Worm (Caenorhabditis elegans) whole organism, mixed stage, embryonic: Measurements from ENCODE around the gene ZK930.7.

Source experiments
- bed-3 ChIP-seq: fragments of 200-800 bp; sonication (Bioruptor generic); optimal IDR thresholded peaks from 3 replicates; lab custom pipeline; 2018; ENCODE audit warnings: mild to moderate bottlenecking, missing genetic modification characterization, moderate library complexity, missing compliant biosample characterization
- blmp-1 ChIP-seq: fragments of 150-350 bp; optimal IDR thresholded peaks from 2 replicates; lab custom pipeline; 2014; ENCODE audit warnings: missing biosample characterization, missing genetic modification characterization
- ceh-39 ChIP-seq: fragments of 150-350 bp; optimal IDR thresholded peaks from 2 replicates; lab custom pipeline; 2014; ENCODE audit warnings: missing biosample characterization, missing genetic modification characterization
- ceh-43 ChIP-seq: fragments of 200-800 bp; sonication (Bioruptor generic); optimal IDR thresholded peaks from 2 replicates; lab custom pipeline; 2018; ENCODE audit warnings: mild to moderate bottlenecking, missing genetic modification characterization, moderate library complexity, missing compliant biosample characterization
- ceh-83 ChIP-seq: fragments of 200-800 bp; sonication (Bioruptor generic); optimal IDR thresholded peaks from 2 replicates; lab custom pipeline; 2018; ENCODE audit warnings: mild to moderate bottlenecking, missing genetic modification characterization, missing compliant biosample characterization
- ces-1 ChIP-seq: fragments of 150-350 bp; optimal IDR thresholded peaks from 2 replicates; lab custom pipeline; 2014; ENCODE audit warnings: missing biosample characterization, missing genetic modification reagents, missing genetic modification characterization
- cnd-1 ChIP-seq: fragments of 200-800 bp; sonication (Bioruptor generic); optimal IDR thresholded peaks from 2 replicates; lab custom pipeline; 2018; ENCODE audit warnings: mild to moderate bottlenecking, missing genetic modification characterization, missing compliant biosample characterization
- drap-1 ChIP-seq: fragments of 200-800 bp; sonication (Bioruptor generic); optimal IDR thresholded peaks from 3 replicates; lab custom pipeline; 2018; ENCODE audit warnings: mild to moderate bottlenecking, missing genetic modification characterization, missing compliant biosample characterization
- elt-1 ChIP-seq: sonication (generic microtip); optimal IDR thresholded peaks from 2 replicates; lab custom pipeline; 2017; ENCODE audit warnings: missing genetic modification characterization, mild to moderate bottlenecking, missing compliant biosample characterization, antibody characterized with exemption, moderate library complexity, borderline replicate concordance; ENCODE audit not compliant: insufficient read depth
- elt-3 ChIP-seq: fragments of 150-350 bp; optimal IDR thresholded peaks from 2 replicates; lab custom pipeline; 2014; ENCODE audit warnings: missing biosample characterization, missing genetic modification characterization
- flh-1 ChIP-seq: fragments of 200-800 bp; sonication (Bioruptor generic); optimal IDR thresholded peaks from 2 replicates; lab custom pipeline; 2018; ENCODE audit warnings: mild to moderate bottlenecking, missing genetic modification characterization, moderate library complexity, missing compliant biosample characterization
- ham-2 ChIP-seq: fragments of 200-800 bp; sonication (Bioruptor generic); optimal IDR thresholded peaks from 2 replicates; lab custom pipeline; 2018; ENCODE audit warnings: mild to moderate bottlenecking, missing genetic modification characterization, missing compliant biosample characterization
- hlh-1 ChIP-seq: fragments of 150-350 bp; optimal IDR thresholded peaks from 2 replicates; lab custom pipeline; 2014; ENCODE audit warnings: missing biosample characterization, missing genetic modification reagents, missing genetic modification characterization
- lin-13 ChIP-seq: fragments of 150-350 bp; optimal IDR thresholded peaks from 2 replicates; lab custom pipeline; 2014; ENCODE audit warnings: missing biosample characterization, missing genetic modification characterization
- lin-32 ChIP-seq: fragments of 200-800 bp; sonication (Bioruptor generic); optimal IDR thresholded peaks from 2 replicates; lab custom pipeline; 2018; ENCODE audit warnings: mild to moderate bottlenecking, missing genetic modification characterization, missing compliant biosample characterization
- lsy-2 ChIP-seq: fragments of 150-350 bp; optimal IDR thresholded peaks from 2 replicates; lab custom pipeline; 2014; ENCODE audit warnings: missing biosample characterization, missing genetic modification characterization
- mab-5 ChIP-seq: fragments of 150-350 bp; optimal IDR thresholded peaks from 2 replicates; lab custom pipeline; 2014; ENCODE audit warnings: missing biosample characterization, missing genetic modification characterization
- mep-1 ChIP-seq: fragments of 150-350 bp; optimal IDR thresholded peaks from 2 replicates; lab custom pipeline; 2017; ENCODE audit warnings: missing biosample characterization, missing genetic modification reagents, missing genetic modification characterization, inconsistent platforms
- mls-2 ChIP-seq: sonication (generic microtip); optimal IDR thresholded peaks from 2 replicates; lab custom pipeline; 2016; ENCODE audit warnings: mild to moderate bottlenecking, missing genetic modification characterization, moderate library complexity, missing compliant biosample characterization
- nhr-12 ChIP-seq: fragments of 150-350 bp; optimal IDR thresholded peaks from 2 replicates; lab custom pipeline; 2014; ENCODE audit warnings: missing biosample characterization, missing genetic modification characterization
- nhr-2 ChIP-seq: fragments of 150-350 bp; optimal IDR thresholded peaks from 2 replicates; lab custom pipeline; 2014; ENCODE audit warnings: missing biosample characterization, missing genetic modification characterization
- nhr-237 ChIP-seq: fragments of 150-350 bp; optimal IDR thresholded peaks from 2 replicates; lab custom pipeline; 2014; ENCODE audit warnings: missing biosample characterization, missing genetic modification characterization
- nhr-28 ChIP-seq: fragments of 150-350 bp; optimal IDR thresholded peaks from 2 replicates; lab custom pipeline; 2014; ENCODE audit warnings: missing biosample characterization, missing genetic modification characterization
- nhr-76 ChIP-seq: sonication (generic microtip); optimal IDR thresholded peaks from 2 replicates; lab custom pipeline; 2017; ENCODE audit warnings: missing biosample characterization, missing genetic modification characterization
- pha-4 ChIP-seq: fragments of 150-350 bp; optimal IDR thresholded peaks from 2 replicates; lab custom pipeline; 2018; ENCODE audit warnings: missing biosample characterization, missing genetic modification reagents, missing genetic modification characterization
- sem-2 ChIP-seq: fragments of 200-800 bp; sonication (Bioruptor generic); optimal IDR thresholded peaks from 2 replicates; lab custom pipeline; 2018; ENCODE audit warnings: mild to moderate bottlenecking, missing genetic modification characterization, missing compliant biosample characterization
- snpc-4 ChIP-seq: fragments of 150-350 bp; optimal IDR thresholded peaks from 2 replicates; lab custom pipeline; 2014; ENCODE audit warnings: missing biosample characterization, missing genetic modification characterization
- sptf-1 ChIP-seq: sonication (generic microtip); optimal IDR thresholded peaks from 2 replicates; lab custom pipeline; 2017; ENCODE audit warnings: mild to moderate bottlenecking, missing genetic modification characterization, moderate library complexity, missing compliant biosample characterization
- tbx-8 ChIP-seq: fragments of 200-800 bp; sonication (Bioruptor generic); optimal IDR thresholded peaks from 2 replicates; lab custom pipeline; 2018; ENCODE audit warnings: mild to moderate bottlenecking, missing genetic modification characterization, moderate library complexity, missing compliant biosample characterization
- unc-120 ChIP-seq: sonication (generic microtip); optimal IDR thresholded peaks from 2 replicates; lab custom pipeline; 2017; ENCODE audit warnings: missing genetic modification characterization, missing compliant biosample characterization; ENCODE audit not compliant: poor library complexity, severe bottlenecking
- unc-39 ChIP-seq: fragments of 150-350 bp; optimal IDR thresholded peaks from 2 replicates; lab custom pipeline; 2014; ENCODE audit warnings: missing biosample characterization, missing genetic modification characterization
- unc-62 ChIP-seq: fragments of 150-350 bp; optimal IDR thresholded peaks from 2 replicates; lab custom pipeline; 2014; ENCODE audit warnings: missing biosample characterization, missing genetic modification reagents, missing genetic modification characterization
- zip-8 ChIP-seq: fragments of 150-350 bp; optimal IDR thresholded peaks from 2 replicates; lab custom pipeline; 2014; ENCODE audit warnings: missing biosample characterization, missing genetic modification characterization
- ztf-11 ChIP-seq: fragments of 150-350 bp; optimal IDR thresholded peaks from 2 replicates; lab custom pipeline; 2014; ENCODE audit warnings: missing biosample characterization, missing genetic modification characterization

ZK930.7 gene

ce11 chrII:11915770-11916554, 1.6 kb downstream of the ZK930.7 start, which contains the start of the genes vps-15 and hmg-12:
vps-15 (minus strand) TSS chrII:11915852.
hmg-12 (plus strand) TSS chrII:11916513.
- TF ChIP-seq blmp-1 (tag; lab: Kevin White, UChicago) (no peak), lsy-2 (tag; lab: Kevin White, UChicago) (peak; percentile 87), ceh-39 (tag; lab: Kevin White, UChicago) (no peak), zip-8 (tag; lab: Kevin White, UChicago) (no peak), lin-32 (GFP tag; lab: Kevin White, UChicago) (no peak)

- no peak for TF ChIP-seq mep-1 (tag; lab: Kevin White, UChicago)
- no peak for TF ChIP-seq drap-1 (GFP tag; lab: Kevin White, UChicago)
- TF ChIP-seq hlh-1: no peak
- TF ChIP-seq lin-32 (GFP tag; lab: Kevin White, UChicago): no peak
- TF ChIP-seq unc-62: no peak
- no peak for TF ChIP-seq sptf-1 (tag; lab: Kevin White, UChicago)
- no peak for TF ChIP-seq pha-4 (tag; lab: Kevin White, UChicago)
- no peak for TF ChIP-seq lin-13 (tag; lab: Kevin White, UChicago)
- TF ChIP-seq mls-2 (tag; lab: Kevin White, UChicago): no peak
- TF ChIP-seq unc-120 (tag; lab: Kevin White, UChicago): no peak
- TF ChIP-seq nhr-237 (tag; lab: Kevin White, UChicago): no peak
- no peak for TF ChIP-seq tbx-8 (GFP tag; lab: Kevin White, UChicago)
- TF ChIP-seq cnd-1: no peak
- no peak for TF ChIP-seq zip-8 (tag; lab: Kevin White, UChicago)
- no peak for TF ChIP-seq ham-2 (GFP tag; lab: Kevin White, UChicago)
- TF ChIP-seq snpc-4 (tag; lab: Kevin White, UChicago): no peak
Observed at ce11 chrII:11916555-11916941, 2.1 kb downstream of the ZK930.7 start.

- TF ChIP-seq zip-8 (tag; lab: Kevin White, UChicago) (no peak), pha-4 (tag; lab: Kevin White, UChicago) (no peak), mls-2 (tag; lab: Kevin White, UChicago) (no peak), unc-62 (no peak), ceh-39 (tag; lab: Kevin White, UChicago) (no peak), ham-2 (GFP tag; lab: Kevin White, UChicago) (no peak), elt-1 (tag; lab: Kevin White, UChicago) (no peak), lin-13 (tag; lab: Kevin White, UChicago) (no peak), hlh-1 (no peak), nhr-76 (tag; lab: Kevin White, UChicago) (no peak), ces-1 (GFP tag; lab: Kevin White, UChicago) (no peak), unc-39 (tag; lab: Kevin White, UChicago) (no peak), ceh-83 (GFP tag; lab: Kevin White, UChicago) (no peak), ztf-11 (tag; lab: Kevin White, UChicago) (no peak), mab-5 (tag; lab: Kevin White, UChicago) (no peak), bed-3 (no peak)
Observed at ce11 chrII:11916945-11917344, 2.5 kb downstream of the ZK930.7 start.

DNA sequence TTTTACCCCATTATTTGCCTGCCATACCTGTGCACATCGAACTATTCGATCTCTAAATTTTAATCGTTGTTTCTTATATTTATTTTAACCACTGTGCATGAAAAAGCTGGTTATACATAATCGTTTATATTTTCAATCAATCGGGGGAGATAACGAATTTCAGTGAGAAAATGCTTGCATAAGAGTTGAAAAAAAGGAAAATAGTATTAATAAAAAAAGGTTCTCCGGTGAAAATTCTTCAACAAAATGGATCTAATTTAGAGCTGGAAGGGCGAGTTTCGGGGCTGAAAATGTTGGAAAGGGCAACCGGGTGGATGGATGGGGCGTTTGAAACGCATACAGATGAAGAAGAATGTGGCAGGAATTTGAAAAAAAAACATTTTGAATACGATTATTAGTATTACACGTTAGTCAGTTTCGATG, 3.1 kb downstream of the ZK930.7 start:
- TF ChIP-seq bed-3 (no peak), unc-120 (tag; lab: Kevin White, UChicago) (no peak), lsy-2 (tag; lab: Kevin White, UChicago) (no peak), unc-39 (tag; lab: Kevin White, UChicago) (no peak), flh-1 (no peak), lin-13 (tag; lab: Kevin White, UChicago) (no peak), pha-4 (tag; lab: Kevin White, UChicago) (no peak), drap-1 (GFP tag; lab: Kevin White, UChicago) (no peak), nhr-28 (tag; lab: Kevin White, UChicago) (no peak), elt-3 (tag; lab: Kevin White, UChicago) (no peak), sem-2 (GFP tag; lab: Kevin White, UChicago) (no peak), nhr-2 (no peak), ceh-43 (no peak), ceh-83 (GFP tag; lab: Kevin White, UChicago) (no peak), nhr-12 (tag; lab: Kevin White, UChicago) (no peak), tbx-8 (GFP tag; lab: Kevin White, UChicago) (no peak), nhr-76 (tag; lab: Kevin White, UChicago) (no peak)
